Worm (Caenorhabditis elegans) whole organism, mixed stage, embryonic: ENCODE measurements around the gene ncs-7.
A peak's percentile ranks its signal among the peaks of the same experiment; 100 is the strongest.

Source experiments
- M03D4.4 ChIP-seq: sonication (generic microtip); optimal IDR thresholded peaks from 2 replicates; lab custom pipeline; 2017; ENCODE audit warnings: mild to moderate bottlenecking, missing genetic modification characterization, missing compliant biosample characterization
- bed-3 ChIP-seq: fragments of 200-800 bp; sonication (Bioruptor generic); optimal IDR thresholded peaks from 3 replicates; lab custom pipeline; 2018; ENCODE audit warnings: mild to moderate bottlenecking, missing genetic modification characterization, moderate library complexity, missing compliant biosample characterization
- blmp-1 ChIP-seq: fragments of 150-350 bp; optimal IDR thresholded peaks from 2 replicates; lab custom pipeline; 2014; ENCODE audit warnings: missing biosample characterization, missing genetic modification characterization
- ceh-39 ChIP-seq: fragments of 150-350 bp; optimal IDR thresholded peaks from 2 replicates; lab custom pipeline; 2014; ENCODE audit warnings: missing biosample characterization, missing genetic modification characterization
- ceh-43 ChIP-seq: fragments of 200-800 bp; sonication (Bioruptor generic); optimal IDR thresholded peaks from 2 replicates; lab custom pipeline; 2018; ENCODE audit warnings: mild to moderate bottlenecking, missing genetic modification characterization, moderate library complexity, missing compliant biosample characterization
- ceh-83 ChIP-seq: fragments of 200-800 bp; sonication (Bioruptor generic); optimal IDR thresholded peaks from 2 replicates; lab custom pipeline; 2018; ENCODE audit warnings: mild to moderate bottlenecking, missing genetic modification characterization, missing compliant biosample characterization
- ces-1 ChIP-seq: fragments of 150-350 bp; optimal IDR thresholded peaks from 2 replicates; lab custom pipeline; 2014; ENCODE audit warnings: missing biosample characterization, missing genetic modification reagents, missing genetic modification characterization
- cnd-1 ChIP-seq: fragments of 200-800 bp; sonication (Bioruptor generic); optimal IDR thresholded peaks from 2 replicates; lab custom pipeline; 2018; ENCODE audit warnings: mild to moderate bottlenecking, missing genetic modification characterization, missing compliant biosample characterization
- drap-1 ChIP-seq: fragments of 200-800 bp; sonication (Bioruptor generic); optimal IDR thresholded peaks from 3 replicates; lab custom pipeline; 2018; ENCODE audit warnings: mild to moderate bottlenecking, missing genetic modification characterization, missing compliant biosample characterization
- elt-1 ChIP-seq: sonication (generic microtip); optimal IDR thresholded peaks from 2 replicates; lab custom pipeline; 2017; ENCODE audit warnings: missing genetic modification characterization, mild to moderate bottlenecking, missing compliant biosample characterization, antibody characterized with exemption, moderate library complexity, borderline replicate concordance; ENCODE audit not compliant: insufficient read depth
- hlh-1 ChIP-seq: fragments of 150-350 bp; optimal IDR thresholded peaks from 2 replicates; lab custom pipeline; 2014; ENCODE audit warnings: missing biosample characterization, missing genetic modification reagents, missing genetic modification characterization
- lin-13 ChIP-seq: fragments of 150-350 bp; optimal IDR thresholded peaks from 2 replicates; lab custom pipeline; 2014; ENCODE audit warnings: missing biosample characterization, missing genetic modification characterization
- lin-32 ChIP-seq: fragments of 200-800 bp; sonication (Bioruptor generic); optimal IDR thresholded peaks from 2 replicates; lab custom pipeline; 2018; ENCODE audit warnings: mild to moderate bottlenecking, missing genetic modification characterization, missing compliant biosample characterization
- lsy-2 ChIP-seq: fragments of 150-350 bp; optimal IDR thresholded peaks from 2 replicates; lab custom pipeline; 2014; ENCODE audit warnings: missing biosample characterization, missing genetic modification characterization
- mab-5 ChIP-seq: fragments of 150-350 bp; optimal IDR thresholded peaks from 2 replicates; lab custom pipeline; 2014; ENCODE audit warnings: missing biosample characterization, missing genetic modification characterization
- mep-1 ChIP-seq: fragments of 150-350 bp; optimal IDR thresholded peaks from 2 replicates; lab custom pipeline; 2017; ENCODE audit warnings: missing biosample characterization, missing genetic modification reagents, missing genetic modification characterization, inconsistent platforms
- mls-2 ChIP-seq: sonication (generic microtip); optimal IDR thresholded peaks from 2 replicates; lab custom pipeline; 2016; ENCODE audit warnings: mild to moderate bottlenecking, missing genetic modification characterization, moderate library complexity, missing compliant biosample characterization
- nhr-12 ChIP-seq: fragments of 150-350 bp; optimal IDR thresholded peaks from 2 replicates; lab custom pipeline; 2014; ENCODE audit warnings: missing biosample characterization, missing genetic modification characterization
- nhr-2 ChIP-seq: fragments of 150-350 bp; optimal IDR thresholded peaks from 2 replicates; lab custom pipeline; 2014; ENCODE audit warnings: missing biosample characterization, missing genetic modification characterization
- nhr-237 ChIP-seq: fragments of 150-350 bp; optimal IDR thresholded peaks from 2 replicates; lab custom pipeline; 2014; ENCODE audit warnings: missing biosample characterization, missing genetic modification characterization
- nhr-28 ChIP-seq: fragments of 150-350 bp; optimal IDR thresholded peaks from 2 replicates; lab custom pipeline; 2014; ENCODE audit warnings: missing biosample characterization, missing genetic modification characterization
- pha-4 ChIP-seq: fragments of 150-350 bp; optimal IDR thresholded peaks from 2 replicates; lab custom pipeline; 2018; ENCODE audit warnings: missing biosample characterization, missing genetic modification reagents, missing genetic modification characterization
- sem-2 ChIP-seq: fragments of 200-800 bp; sonication (Bioruptor generic); optimal IDR thresholded peaks from 2 replicates; lab custom pipeline; 2018; ENCODE audit warnings: mild to moderate bottlenecking, missing genetic modification characterization, missing compliant biosample characterization
- snpc-4 ChIP-seq: fragments of 150-350 bp; optimal IDR thresholded peaks from 2 replicates; lab custom pipeline; 2014; ENCODE audit warnings: missing biosample characterization, missing genetic modification characterization
- sptf-1 ChIP-seq: sonication (generic microtip); optimal IDR thresholded peaks from 2 replicates; lab custom pipeline; 2017; ENCODE audit warnings: mild to moderate bottlenecking, missing genetic modification characterization, moderate library complexity, missing compliant biosample characterization
- tbx-8 ChIP-seq: fragments of 200-800 bp; sonication (Bioruptor generic); optimal IDR thresholded peaks from 2 replicates; lab custom pipeline; 2018; ENCODE audit warnings: mild to moderate bottlenecking, missing genetic modification characterization, moderate library complexity, missing compliant biosample characterization
- unc-120 ChIP-seq: sonication (generic microtip); optimal IDR thresholded peaks from 2 replicates; lab custom pipeline; 2017; ENCODE audit warnings: missing genetic modification characterization, missing compliant biosample characterization; ENCODE audit not compliant: poor library complexity, severe bottlenecking
- unc-39 ChIP-seq: fragments of 150-350 bp; optimal IDR thresholded peaks from 2 replicates; lab custom pipeline; 2014; ENCODE audit warnings: missing biosample characterization, missing genetic modification characterization
- unc-62 ChIP-seq: fragments of 150-350 bp; optimal IDR thresholded peaks from 2 replicates; lab custom pipeline; 2014; ENCODE audit warnings: missing biosample characterization, missing genetic modification reagents, missing genetic modification characterization
- zip-8 ChIP-seq: fragments of 150-350 bp; optimal IDR thresholded peaks from 2 replicates; lab custom pipeline; 2014; ENCODE audit warnings: missing biosample characterization, missing genetic modification characterization
- ztf-11 ChIP-seq: fragments of 150-350 bp; optimal IDR thresholded peaks from 2 replicates; lab custom pipeline; 2014; ENCODE audit warnings: missing biosample characterization, missing genetic modification characterization

The ncs-7 gene

ce11 chrX:17636326-17636735, 22.0 kb downstream of the ncs-7 start:
- TF ChIP-seq mep-1 (tag; lab: Kevin White, UChicago) (no peak), blmp-1 (tag; lab: Kevin White, UChicago) (no peak)

- TF ChIP-seq sem-2 (no peak), mls-2 (no peak), elt-1 (no peak), tbx-8 (no peak)
Observed at ce11 chrX:17637528-17637927, 23.2 kb downstream of the ncs-7 start.

ce11 chrX:17638460-17638859, 24.1 kb downstream of the ncs-7 start:
- TF ChIP-seq ceh-43 (GFP tag; lab: Kevin White, UChicago) (no peak), elt-1 (no peak), sptf-1 (no peak), nhr-237 (tag; lab: Kevin White, UChicago) (no peak), nhr-12 (tag; lab: Kevin White, UChicago) (no peak), mab-5 (tag; lab: Kevin White, UChicago) (no peak), snpc-4 (tag; lab: Kevin White, UChicago) (no peak), mep-1 (tag; lab: Kevin White, UChicago) (no peak), ces-1 (GFP tag; lab: Kevin White, UChicago) (no peak), ceh-83 (GFP tag; lab: Kevin White, UChicago) (no peak), cnd-1 (tag; lab: Kevin White, UChicago) (no peak), M03D4.4 (no peak), unc-39 (tag; lab: Kevin White, UChicago) (no peak), zip-8 (no peak), mls-2 (no peak), bed-3 (GFP tag; lab: Kevin White, UChicago) (no peak)

ce11 chrX:17638970-17639369, 24.6 kb downstream of the ncs-7 start:
- TF ChIP-seq zip-8: no peak
- no peak for TF ChIP-seq nhr-2 (tag; lab: Kevin White, UChicago)
- TF ChIP-seq lin-32 (GFP tag; lab: Kevin White, UChicago): no peak
- TF ChIP-seq pha-4 (tag; lab: Kevin White, UChicago): no peak
- no peak for TF ChIP-seq elt-1
- no peak for TF ChIP-seq sptf-1
- no peak for TF ChIP-seq lsy-2 (tag; lab: Kevin White, UChicago)
- no peak for TF ChIP-seq ces-1 (GFP tag; lab: Kevin White, UChicago)
- no peak for TF ChIP-seq ceh-43 (GFP tag; lab: Kevin White, UChicago)

ce11 chrX:17640790-17641189, 26.4 kb downstream of the ncs-7 start, which contains the start of gene H18N23.2:
H18N23.2 (minus strand) TSS chrX:17640871.
- peak; percentile 57 for TF ChIP-seq hlh-1
- no peak for TF ChIP-seq snpc-4 (tag; lab: Kevin White, UChicago)
- peak; percentile 23 for TF ChIP-seq unc-62 (GFP tag; lab: Kevin White, UChicago)
- TF ChIP-seq ceh-39 (tag; lab: Kevin White, UChicago): no peak
- TF ChIP-seq unc-120 (tag; lab: Kevin White, UChicago): peak; percentile 81
- TF ChIP-seq, all 35 proteins: peak for 3

- TF ChIP-seq zip-8: no peak
- no peak for TF ChIP-seq mab-5 (tag; lab: Kevin White, UChicago)
- TF ChIP-seq lin-13 (tag; lab: Kevin White, UChicago): no peak
- no peak for TF ChIP-seq ceh-39 (tag; lab: Kevin White, UChicago)
- TF ChIP-seq elt-1: no peak
- no peak for TF ChIP-seq ztf-11 (tag; lab: Kevin White, UChicago)
- TF ChIP-seq nhr-12 (tag; lab: Kevin White, UChicago): no peak
- no peak for TF ChIP-seq ceh-43 (GFP tag; lab: Kevin White, UChicago)
- no peak for TF ChIP-seq sptf-1
- TF ChIP-seq ces-1 (GFP tag; lab: Kevin White, UChicago): no peak
- TF ChIP-seq sem-2: no peak
- TF ChIP-seq snpc-4 (tag; lab: Kevin White, UChicago): no peak
- no peak for TF ChIP-seq mep-1 (tag; lab: Kevin White, UChicago)
- no peak for TF ChIP-seq lsy-2 (tag; lab: Kevin White, UChicago)
- no peak for TF ChIP-seq nhr-2 (tag; lab: Kevin White, UChicago)
- no peak for TF ChIP-seq nhr-28 (tag; lab: Kevin White, UChicago)
- TF ChIP-seq drap-1 (GFP tag; lab: Kevin White, UChicago): no peak
- no peak for TF ChIP-seq unc-120 (tag; lab: Kevin White, UChicago)
- no peak for TF ChIP-seq nhr-237 (tag; lab: Kevin White, UChicago)
Observed at ce11 chrX:17642832-17643231, 28.5 kb downstream of the ncs-7 start.
